Worm (Caenorhabditis elegans) whole organism, L4/young adult: ENCODE measurements around the gene ZK1307.2.

ENCODE experiments used
- W03F9.2 ChIP-seq: fragments of 150-350 bp; optimal IDR thresholded peaks from 2 replicates; lab custom pipeline; 2014; ENCODE audit warnings: missing biosample characterization, missing genetic modification characterization
- dao-5 ChIP-seq: sonication (generic microtip); optimal IDR thresholded peaks from 2 replicates; lab custom pipeline; 2016; ENCODE audit warnings: missing genotype, missing genetic modification characterization, moderate library complexity, missing compliant biosample characterization
- him-1 ChIP-seq: sonication (generic microtip); optimal IDR thresholded peaks from 2 replicates; lab custom pipeline; 2016; ENCODE audit warnings: missing genotype, missing genetic modification reagents, missing genetic modification characterization, missing compliant biosample characterization

ZK1307.2 gene

DNA sequence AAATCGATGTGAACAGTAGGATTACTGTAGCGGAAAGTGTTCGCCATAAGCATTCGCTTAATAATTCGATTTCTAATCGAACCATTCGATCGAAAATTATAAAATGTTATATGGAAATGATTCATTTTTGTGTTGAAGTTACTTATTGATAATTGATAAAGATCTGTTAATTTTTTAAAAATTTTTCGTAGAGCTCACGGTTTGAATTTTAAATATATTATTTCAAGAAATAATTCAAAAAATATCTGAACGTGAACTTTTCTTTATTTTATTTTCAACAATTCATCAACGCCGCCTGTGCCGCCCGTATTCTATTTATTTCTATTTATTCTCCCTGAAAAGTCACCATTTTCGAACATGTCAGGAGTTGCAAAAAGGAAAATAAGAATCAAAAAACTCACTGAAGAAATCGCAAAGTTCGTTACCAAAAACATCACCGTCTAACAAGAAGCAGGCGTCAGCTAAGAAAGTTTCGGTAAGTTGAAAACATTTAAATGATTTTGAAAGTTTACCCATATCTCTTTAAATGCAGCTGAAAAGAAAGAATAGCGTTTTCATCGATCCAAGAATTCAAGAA, 42.3 kb downstream of the ZK1307.2 start, which contains the start of the genes T15H9.5 and T15H9.4:
TSS of gene T15H9.5 (minus strand) at position 101 of the 577 bp plus-strand sequence.
TSS of gene T15H9.4 (plus strand) at position 527 of the 577 bp plus-strand sequence.
- no peak for TF ChIP-seq dao-5 (tag; lab: Kevin White, UChicago)
- TF ChIP-seq him-1 (tag; lab: Kevin White, UChicago), result no peak
- TF ChIP-seq W03F9.2 (tag; lab: Kevin White, UChicago), result no peak

DNA sequence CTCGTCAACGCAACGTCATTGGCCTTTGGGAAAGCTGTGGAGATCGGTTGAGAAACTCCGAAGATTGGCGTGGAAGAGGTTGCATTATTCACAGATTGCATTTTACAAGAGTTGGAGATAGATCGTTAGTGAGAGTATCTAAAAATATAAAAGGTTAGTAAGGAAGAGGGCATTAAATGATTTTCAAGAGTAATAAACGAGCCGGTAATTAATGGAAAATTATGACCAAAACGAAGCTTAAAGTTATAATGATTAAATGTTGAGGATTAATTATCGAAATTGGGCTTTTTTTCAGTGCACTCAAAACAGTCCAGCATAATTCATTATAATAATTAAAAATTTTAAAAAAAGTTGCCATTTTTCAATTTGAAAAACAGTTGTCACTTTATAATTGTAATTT, 44.5 kb downstream of the ZK1307.2 start, which contains the start of gene pap-2:
TSS of gene pap-2 (minus strand) at position 101 of the 400 bp plus-strand sequence.
- no peak for TF ChIP-seq him-1 (tag; lab: Kevin White, UChicago)
- TF ChIP-seq W03F9.2 (tag; lab: Kevin White, UChicago), result no peak
- TF ChIP-seq dao-5 (tag; lab: Kevin White, UChicago), result no peak

DNA sequence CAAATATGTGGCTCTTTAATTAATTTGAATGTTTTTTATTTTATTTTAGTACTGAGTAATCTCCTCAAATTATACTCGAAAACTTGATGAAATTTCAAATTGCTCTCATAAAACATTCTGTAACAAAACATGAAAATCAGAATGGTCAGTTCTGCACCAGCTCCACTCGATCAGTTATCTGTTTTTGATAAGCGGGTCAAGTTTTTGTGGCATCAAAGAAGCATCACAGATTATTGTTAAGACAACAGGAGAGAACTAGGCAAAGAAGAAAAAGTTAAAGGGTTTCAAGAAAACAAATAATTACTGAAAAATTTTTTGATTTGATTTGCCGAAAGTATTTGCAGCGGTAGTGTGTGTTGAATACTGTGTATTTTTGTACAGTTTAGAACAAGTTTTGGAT, 46.6 kb downstream of the ZK1307.2 start:
- TF ChIP-seq him-1 (tag; lab: Kevin White, UChicago) (no peak), dao-5 (tag; lab: Kevin White, UChicago) (no peak), W03F9.2 (tag; lab: Kevin White, UChicago) (no peak)

DNA sequence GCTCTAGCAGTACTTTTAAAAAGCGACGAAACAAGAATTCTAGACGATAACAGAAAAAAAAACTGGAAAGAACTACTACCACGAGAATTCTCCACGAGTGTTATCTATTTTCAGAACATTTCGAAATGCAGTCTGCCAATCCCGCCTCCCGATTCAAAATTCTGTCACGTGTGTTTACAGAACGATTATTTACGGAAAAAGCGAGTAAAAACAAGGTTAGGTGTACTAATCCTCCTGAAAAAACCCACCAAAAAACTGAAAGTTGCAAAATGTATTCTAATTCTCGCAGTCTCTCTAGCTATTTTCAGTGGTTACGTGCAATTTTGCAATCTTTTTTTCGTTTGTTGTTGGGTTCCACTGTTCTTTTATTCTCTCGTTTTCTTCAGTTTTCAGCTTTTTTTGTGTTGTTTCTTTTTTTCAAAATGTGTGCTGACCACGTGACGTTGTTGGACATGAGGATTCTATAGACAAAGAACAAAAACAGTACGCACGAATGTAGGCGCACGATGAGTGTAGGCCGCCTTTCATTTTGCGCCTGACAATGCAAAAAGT, 47.2 kb downstream of the ZK1307.2 start:
- no peak for TF ChIP-seq W03F9.2 (tag; lab: Kevin White, UChicago)
- no peak for TF ChIP-seq him-1 (tag; lab: Kevin White, UChicago)
- no peak for TF ChIP-seq dao-5 (tag; lab: Kevin White, UChicago)

DNA sequence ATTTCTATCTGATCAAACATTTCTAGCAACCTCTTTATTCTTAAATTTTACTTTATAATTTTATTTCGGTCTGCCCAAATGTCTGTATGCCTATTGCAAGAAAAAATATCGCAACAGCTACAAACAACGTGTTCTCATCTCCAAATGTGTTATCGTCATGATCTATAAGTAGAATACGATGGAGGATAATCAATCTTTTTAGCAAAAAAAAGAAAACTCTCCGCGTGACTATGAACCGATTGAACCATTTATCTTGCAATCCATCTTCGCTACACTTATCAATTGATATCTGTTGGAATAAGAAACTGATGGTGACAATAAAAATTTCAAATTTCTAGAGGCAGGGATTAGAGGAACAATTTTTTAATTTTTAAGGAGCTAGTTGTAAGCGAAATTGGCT, 47.8 kb downstream of the ZK1307.2 start:
- TF ChIP-seq W03F9.2 (tag; lab: Kevin White, UChicago), result no peak
- TF ChIP-seq dao-5 (tag; lab: Kevin White, UChicago), result no peak
- TF ChIP-seq him-1 (tag; lab: Kevin White, UChicago), result no peak

DNA sequence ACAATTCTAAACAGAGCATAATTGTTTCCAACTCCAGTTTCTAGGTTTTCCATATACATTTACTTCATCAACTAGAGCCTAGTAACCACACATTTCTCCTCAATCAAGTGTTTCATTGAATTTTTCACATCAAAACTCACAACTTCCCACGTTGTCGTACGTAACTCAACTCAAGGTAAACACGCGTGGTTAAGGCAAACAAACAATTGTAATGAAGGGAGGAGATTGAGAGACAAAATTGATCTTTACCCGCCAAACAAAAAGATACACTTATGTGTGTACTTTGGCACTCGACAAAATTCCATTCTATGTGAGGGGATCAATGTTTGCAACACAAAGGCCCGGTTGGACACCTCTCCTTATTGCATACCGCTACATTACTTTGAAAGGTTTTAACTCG, 48.4 kb downstream of the ZK1307.2 start, which contains the start of gene nhr-19:
TSS of gene nhr-19 (minus strand) at position 191 of the 400 bp plus-strand sequence.
- no peak for TF ChIP-seq dao-5 (tag; lab: Kevin White, UChicago)

DNA sequence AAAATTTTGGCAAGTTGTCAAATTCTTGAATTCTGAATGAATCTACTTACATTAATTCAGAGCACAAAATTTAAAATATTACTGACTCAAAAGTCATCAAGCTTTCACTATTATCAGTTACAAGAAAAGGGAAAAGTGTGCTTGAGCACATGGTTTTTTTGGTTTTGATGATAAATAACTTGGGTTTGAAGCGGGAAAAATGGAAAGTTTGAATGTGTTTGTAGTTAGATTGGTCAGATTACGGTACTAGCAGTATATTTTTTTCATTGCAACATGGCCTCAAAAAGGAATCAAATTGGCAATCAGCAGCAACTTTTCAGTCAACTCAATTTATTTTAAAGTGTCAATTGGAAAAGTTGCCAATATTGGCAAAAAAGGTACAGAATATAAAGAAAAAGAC, 49.1 kb downstream of the ZK1307.2 start:
- TF ChIP-seq W03F9.2 (tag; lab: Kevin White, UChicago) (no peak), him-1 (tag; lab: Kevin White, UChicago) (no peak)

DNA sequence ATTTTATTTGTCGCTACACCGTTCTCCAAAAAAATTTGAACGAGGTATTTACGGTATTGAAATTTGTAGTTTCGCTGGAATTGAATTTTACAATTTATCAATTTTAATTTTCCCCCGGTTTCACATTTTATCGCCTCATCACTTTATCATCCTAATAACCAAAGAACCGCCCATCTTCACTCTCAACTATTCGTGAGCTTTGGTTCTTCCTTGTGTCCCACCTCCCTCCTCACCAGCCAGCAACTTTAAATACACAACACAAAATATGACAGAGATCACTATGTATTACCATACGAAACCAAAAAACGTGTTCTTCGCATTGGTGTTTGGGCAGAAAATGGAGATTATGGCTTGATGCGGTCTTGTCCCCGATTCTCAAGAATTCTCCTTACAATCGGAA, 49.7 kb downstream of the ZK1307.2 start:
- no peak for TF ChIP-seq dao-5 (tag; lab: Kevin White, UChicago)
- TF ChIP-seq him-1 (tag; lab: Kevin White, UChicago), result no peak
- no peak for TF ChIP-seq W03F9.2 (tag; lab: Kevin White, UChicago)

DNA sequence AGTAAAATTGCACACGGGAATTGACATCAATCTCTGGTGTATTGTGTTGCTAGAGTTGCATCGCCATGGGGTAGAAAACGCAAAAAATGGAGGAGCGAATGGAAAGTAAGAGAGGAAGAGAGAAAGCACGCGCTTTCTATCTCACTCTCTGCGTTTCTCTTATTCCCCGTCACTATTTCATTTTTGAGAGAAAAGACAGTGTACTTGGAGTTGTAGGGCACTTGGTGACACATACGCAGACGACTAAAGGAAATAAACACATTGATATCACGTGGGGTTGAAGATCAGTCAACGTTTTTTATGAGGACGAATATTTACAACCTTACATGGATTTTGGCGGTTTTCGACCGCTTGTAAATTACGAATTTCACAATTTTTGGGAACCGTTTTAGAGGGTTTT, 50.3 kb downstream of the ZK1307.2 start:
- TF ChIP-seq dao-5 (tag; lab: Kevin White, UChicago) (no peak), him-1 (tag; lab: Kevin White, UChicago) (no peak), W03F9.2 (tag; lab: Kevin White, UChicago) (peak; percentile 71)
